Worm (Caenorhabditis elegans) whole organism, mixed stage, embryonic: ENCODE data around the gene C17G10.13.

ENCODE experiments used
- M03D4.4 ChIP-seq: sonication (generic microtip); optimal IDR thresholded peaks from 2 replicates; lab custom pipeline; 2017; ENCODE audit warnings: mild to moderate bottlenecking, missing genetic modification characterization, missing compliant biosample characterization
- bed-3 ChIP-seq: fragments of 200-800 bp; sonication (Bioruptor generic); optimal IDR thresholded peaks from 3 replicates; lab custom pipeline; 2018; ENCODE audit warnings: mild to moderate bottlenecking, missing genetic modification characterization, moderate library complexity, missing compliant biosample characterization
- blmp-1 ChIP-seq: fragments of 150-350 bp; optimal IDR thresholded peaks from 2 replicates; lab custom pipeline; 2014; ENCODE audit warnings: missing biosample characterization, missing genetic modification characterization
- ceh-39 ChIP-seq: fragments of 150-350 bp; optimal IDR thresholded peaks from 2 replicates; lab custom pipeline; 2014; ENCODE audit warnings: missing biosample characterization, missing genetic modification characterization
- ceh-43 ChIP-seq: fragments of 200-800 bp; sonication (Bioruptor generic); optimal IDR thresholded peaks from 2 replicates; lab custom pipeline; 2018; ENCODE audit warnings: mild to moderate bottlenecking, missing genetic modification characterization, moderate library complexity, missing compliant biosample characterization
- ceh-83 ChIP-seq: fragments of 200-800 bp; sonication (Bioruptor generic); optimal IDR thresholded peaks from 2 replicates; lab custom pipeline; 2018; ENCODE audit warnings: mild to moderate bottlenecking, missing genetic modification characterization, missing compliant biosample characterization
- ces-1 ChIP-seq: fragments of 150-350 bp; optimal IDR thresholded peaks from 2 replicates; lab custom pipeline; 2014; ENCODE audit warnings: missing biosample characterization, missing genetic modification reagents, missing genetic modification characterization
- drap-1 ChIP-seq: fragments of 200-800 bp; sonication (Bioruptor generic); optimal IDR thresholded peaks from 3 replicates; lab custom pipeline; 2018; ENCODE audit warnings: mild to moderate bottlenecking, missing genetic modification characterization, missing compliant biosample characterization
- elt-1 ChIP-seq: sonication (generic microtip); optimal IDR thresholded peaks from 2 replicates; lab custom pipeline; 2017; ENCODE audit warnings: missing genetic modification characterization, mild to moderate bottlenecking, missing compliant biosample characterization, antibody characterized with exemption, moderate library complexity, borderline replicate concordance; ENCODE audit not compliant: insufficient read depth
- elt-3 ChIP-seq: fragments of 150-350 bp; optimal IDR thresholded peaks from 2 replicates; lab custom pipeline; 2014; ENCODE audit warnings: missing biosample characterization, missing genetic modification characterization
- flh-1 ChIP-seq: fragments of 200-800 bp; sonication (Bioruptor generic); optimal IDR thresholded peaks from 2 replicates; lab custom pipeline; 2018; ENCODE audit warnings: mild to moderate bottlenecking, missing genetic modification characterization, moderate library complexity, missing compliant biosample characterization
- ham-2 ChIP-seq: fragments of 200-800 bp; sonication (Bioruptor generic); optimal IDR thresholded peaks from 2 replicates; lab custom pipeline; 2018; ENCODE audit warnings: mild to moderate bottlenecking, missing genetic modification characterization, missing compliant biosample characterization
- hlh-1 ChIP-seq: fragments of 150-350 bp; optimal IDR thresholded peaks from 2 replicates; lab custom pipeline; 2014; ENCODE audit warnings: missing biosample characterization, missing genetic modification reagents, missing genetic modification characterization
- lin-13 ChIP-seq: fragments of 150-350 bp; optimal IDR thresholded peaks from 2 replicates; lab custom pipeline; 2014; ENCODE audit warnings: missing biosample characterization, missing genetic modification characterization
- lin-32 ChIP-seq: fragments of 200-800 bp; sonication (Bioruptor generic); optimal IDR thresholded peaks from 2 replicates; lab custom pipeline; 2018; ENCODE audit warnings: mild to moderate bottlenecking, missing genetic modification characterization, missing compliant biosample characterization
- lsy-2 ChIP-seq: fragments of 150-350 bp; optimal IDR thresholded peaks from 2 replicates; lab custom pipeline; 2014; ENCODE audit warnings: missing biosample characterization, missing genetic modification characterization
- mab-5 ChIP-seq: fragments of 150-350 bp; optimal IDR thresholded peaks from 2 replicates; lab custom pipeline; 2014; ENCODE audit warnings: missing biosample characterization, missing genetic modification characterization
- mep-1 ChIP-seq: fragments of 150-350 bp; optimal IDR thresholded peaks from 2 replicates; lab custom pipeline; 2017; ENCODE audit warnings: missing biosample characterization, missing genetic modification reagents, missing genetic modification characterization, inconsistent platforms
- mls-2 ChIP-seq: sonication (generic microtip); optimal IDR thresholded peaks from 2 replicates; lab custom pipeline; 2016; ENCODE audit warnings: mild to moderate bottlenecking, missing genetic modification characterization, moderate library complexity, missing compliant biosample characterization
- nhr-12 ChIP-seq: fragments of 150-350 bp; optimal IDR thresholded peaks from 2 replicates; lab custom pipeline; 2014; ENCODE audit warnings: missing biosample characterization, missing genetic modification characterization
- nhr-2 ChIP-seq: fragments of 150-350 bp; optimal IDR thresholded peaks from 2 replicates; lab custom pipeline; 2014; ENCODE audit warnings: missing biosample characterization, missing genetic modification characterization
- nhr-237 ChIP-seq: fragments of 150-350 bp; optimal IDR thresholded peaks from 2 replicates; lab custom pipeline; 2014; ENCODE audit warnings: missing biosample characterization, missing genetic modification characterization
- nhr-28 ChIP-seq: fragments of 150-350 bp; optimal IDR thresholded peaks from 2 replicates; lab custom pipeline; 2014; ENCODE audit warnings: missing biosample characterization, missing genetic modification characterization
- nhr-76 ChIP-seq: sonication (generic microtip); optimal IDR thresholded peaks from 2 replicates; lab custom pipeline; 2017; ENCODE audit warnings: missing biosample characterization, missing genetic modification characterization
- pha-4 ChIP-seq: fragments of 150-350 bp; optimal IDR thresholded peaks from 2 replicates; lab custom pipeline; 2018; ENCODE audit warnings: missing biosample characterization, missing genetic modification reagents, missing genetic modification characterization
- sem-2 ChIP-seq: fragments of 200-800 bp; sonication (Bioruptor generic); optimal IDR thresholded peaks from 2 replicates; lab custom pipeline; 2018; ENCODE audit warnings: mild to moderate bottlenecking, missing genetic modification characterization, missing compliant biosample characterization
- snpc-4 ChIP-seq: fragments of 150-350 bp; optimal IDR thresholded peaks from 2 replicates; lab custom pipeline; 2014; ENCODE audit warnings: missing biosample characterization, missing genetic modification characterization
- sptf-1 ChIP-seq: sonication (generic microtip); optimal IDR thresholded peaks from 2 replicates; lab custom pipeline; 2017; ENCODE audit warnings: mild to moderate bottlenecking, missing genetic modification characterization, moderate library complexity, missing compliant biosample characterization
- tbx-8 ChIP-seq: fragments of 200-800 bp; sonication (Bioruptor generic); optimal IDR thresholded peaks from 2 replicates; lab custom pipeline; 2018; ENCODE audit warnings: mild to moderate bottlenecking, missing genetic modification characterization, moderate library complexity, missing compliant biosample characterization
- unc-120 ChIP-seq: sonication (generic microtip); optimal IDR thresholded peaks from 2 replicates; lab custom pipeline; 2017; ENCODE audit warnings: missing genetic modification characterization, missing compliant biosample characterization; ENCODE audit not compliant: poor library complexity, severe bottlenecking
- unc-39 ChIP-seq: fragments of 150-350 bp; optimal IDR thresholded peaks from 2 replicates; lab custom pipeline; 2014; ENCODE audit warnings: missing biosample characterization, missing genetic modification characterization
- unc-62 ChIP-seq: fragments of 150-350 bp; optimal IDR thresholded peaks from 2 replicates; lab custom pipeline; 2014; ENCODE audit warnings: missing biosample characterization, missing genetic modification reagents, missing genetic modification characterization
- zip-8 ChIP-seq: fragments of 150-350 bp; optimal IDR thresholded peaks from 2 replicates; lab custom pipeline; 2014; ENCODE audit warnings: missing biosample characterization, missing genetic modification characterization
- ztf-11 ChIP-seq: fragments of 150-350 bp; optimal IDR thresholded peaks from 2 replicates; lab custom pipeline; 2014; ENCODE audit warnings: missing biosample characterization, missing genetic modification characterization

Gene C17G10.13

ce11 chrII:5604441-5604840 is 14.9 kb upstream of the C17G10.13 start:
- TF ChIP-seq mls-2 (no peak), unc-62 (GFP tag; lab: Kevin White, UChicago) (no peak), sptf-1 (tag; lab: Kevin White, UChicago) (no peak)

ce11 chrII:5603194-5603593 is 13.6 kb upstream of the C17G10.13 start, which contains the start of gene C17G10.6:
TSS of gene C17G10.6 (minus strand) at chrII:5603294.
- no peak for TF ChIP-seq tbx-8
- no peak for TF ChIP-seq unc-62 (GFP tag; lab: Kevin White, UChicago)
- no peak for TF ChIP-seq M03D4.4 (tag; lab: Kevin White, UChicago)
- TF ChIP-seq elt-1 = no peak
- TF ChIP-seq blmp-1 = no peak
- no peak for TF ChIP-seq zip-8 (tag; lab: Kevin White, UChicago)
- TF ChIP-seq elt-3 (tag; lab: Kevin White, UChicago) = no peak
- no peak for TF ChIP-seq unc-120
- no peak for TF ChIP-seq ceh-43
- TF ChIP-seq bed-3 (GFP tag; lab: Kevin White, UChicago) = no peak
- TF ChIP-seq mep-1 (tag; lab: Kevin White, UChicago) = no peak
- no peak for TF ChIP-seq nhr-2 (tag; lab: Kevin White, UChicago)
- no peak for TF ChIP-seq mls-2
- TF ChIP-seq nhr-12 (tag; lab: Kevin White, UChicago) = no peak
- TF ChIP-seq ztf-11 (tag; lab: Kevin White, UChicago) = no peak
- TF ChIP-seq, all 35 proteins: peak for 0

DNA sequence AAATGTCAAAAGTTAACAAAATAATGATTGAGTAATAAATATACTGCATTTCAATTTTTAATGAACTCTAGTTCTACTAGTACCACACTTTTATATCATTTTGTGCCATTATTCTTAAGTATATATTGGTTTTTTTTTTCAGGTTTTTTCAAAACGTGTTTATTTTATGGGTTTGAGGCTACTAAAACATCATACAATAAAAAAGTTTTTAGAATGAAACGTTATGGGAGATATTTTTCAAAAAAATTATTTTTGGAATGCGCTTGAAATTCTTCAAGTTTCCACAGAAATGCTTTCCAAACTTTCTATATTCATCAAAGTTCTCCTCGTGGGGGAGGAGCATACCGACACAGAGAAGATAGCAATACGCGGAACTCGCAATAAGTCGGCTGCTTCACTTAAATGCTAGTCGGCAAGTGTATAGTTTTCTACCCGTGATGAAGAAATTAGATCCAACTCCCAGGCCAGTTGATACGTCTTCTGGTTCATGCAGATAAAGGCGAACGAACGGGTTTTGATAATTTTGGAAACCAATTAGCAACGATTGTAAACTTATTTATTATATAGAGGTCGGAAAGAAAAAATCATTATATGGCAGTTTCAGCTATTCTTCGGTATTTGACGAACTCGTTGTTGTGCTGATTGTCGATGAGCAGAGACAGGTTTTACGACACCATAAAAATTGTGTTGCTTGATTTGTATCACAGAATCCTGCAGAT is 9.9 kb upstream of the C17G10.13 start, which contains the start of gene C17G10.10:
C17G10.10 (minus strand) TSS at position 51 of the 719 bp plus-strand sequence.
- TF ChIP-seq pha-4 (tag; lab: Kevin White, UChicago) (peak; percentile 12), unc-39 (tag; lab: Kevin White, UChicago) (no peak)

- TF ChIP-seq nhr-2 (tag; lab: Kevin White, UChicago) = no peak
- no peak for TF ChIP-seq bed-3 (GFP tag; lab: Kevin White, UChicago)
- no peak for TF ChIP-seq ceh-83 (GFP tag; lab: Kevin White, UChicago)
- no peak for TF ChIP-seq lin-13 (tag; lab: Kevin White, UChicago)
- TF ChIP-seq mls-2 = no peak
- TF ChIP-seq ham-2 (GFP tag; lab: Kevin White, UChicago) = no peak
- TF ChIP-seq nhr-28 (tag; lab: Kevin White, UChicago) = no peak
- TF ChIP-seq flh-1 (GFP tag; lab: Kevin White, UChicago) = no peak
- TF ChIP-seq unc-120 = no peak
- no peak for TF ChIP-seq M03D4.4 (tag; lab: Kevin White, UChicago)
- no peak for TF ChIP-seq unc-39 (tag; lab: Kevin White, UChicago)
- no peak for TF ChIP-seq drap-1
- no peak for TF ChIP-seq sem-2 (GFP tag; lab: Kevin White, UChicago)
These were observed 6.7 kb upstream of the C17G10.13 start, which contains the start of gene C17G10.1 for ce11 chrII:5596247-5596646. TSS of gene C17G10.1 (plus strand) at chrII:5596547.

ce11 chrII:5594210-5594764 is 4.7 kb upstream of the C17G10.13 start, which contains the start of gene ttc-4:
TSS of gene ttc-4 (plus strand) at chrII:5594714.
- peak; percentile 39 for TF ChIP-seq ces-1
- peak; percentile 45 for TF ChIP-seq sptf-1 (tag; lab: Kevin White, UChicago)
- TF ChIP-seq nhr-237 (tag; lab: Kevin White, UChicago) = peak; percentile 68
- no peak for TF ChIP-seq tbx-8
- TF ChIP-seq nhr-2 (tag; lab: Kevin White, UChicago) = no peak
- peak; percentile 68 for TF ChIP-seq mep-1 (tag; lab: Kevin White, UChicago)
- TF ChIP-seq blmp-1 = no peak

- TF ChIP-seq unc-62 (GFP tag; lab: Kevin White, UChicago) = peak; percentile 80
- no peak for TF ChIP-seq zip-8 (tag; lab: Kevin White, UChicago)
- no peak for TF ChIP-seq sem-2 (GFP tag; lab: Kevin White, UChicago)
- TF ChIP-seq sptf-1 (tag; lab: Kevin White, UChicago) = no peak
- peak; percentile 2 for TF ChIP-seq nhr-2 (tag; lab: Kevin White, UChicago)
- no peak for TF ChIP-seq elt-3 (tag; lab: Kevin White, UChicago)
- TF ChIP-seq unc-120 = peak; percentile 74
- no peak for TF ChIP-seq ceh-83 (GFP tag; lab: Kevin White, UChicago)
- TF ChIP-seq hlh-1 (tag; lab: Kevin White, UChicago) = peak; percentile 86
- TF ChIP-seq blmp-1 = no peak
- no peak for TF ChIP-seq tbx-8
- no peak for TF ChIP-seq lin-32 (GFP tag; lab: Kevin White, UChicago)
- no peak for TF ChIP-seq ceh-43
- no peak for TF ChIP-seq mab-5 (tag; lab: Kevin White, UChicago)
- no peak for TF ChIP-seq ztf-11 (tag; lab: Kevin White, UChicago)
- peak; percentile 44 for TF ChIP-seq lsy-2
- peak; percentile 45 for TF ChIP-seq ces-1
- TF ChIP-seq bed-3 (GFP tag; lab: Kevin White, UChicago) = no peak
- peak; percentile 87 for TF ChIP-seq mep-1 (tag; lab: Kevin White, UChicago)
- TF ChIP-seq pha-4 (tag; lab: Kevin White, UChicago) = no peak
- TF ChIP-seq mls-2 = no peak
- no peak for TF ChIP-seq M03D4.4 (tag; lab: Kevin White, UChicago)
- peak; percentile 75 for TF ChIP-seq ceh-39 (tag; lab: Kevin White, UChicago)
- TF ChIP-seq flh-1 (GFP tag; lab: Kevin White, UChicago) = no peak
- no peak for TF ChIP-seq snpc-4 (tag; lab: Kevin White, UChicago)
- no peak for TF ChIP-seq nhr-12 (tag; lab: Kevin White, UChicago)
- TF ChIP-seq nhr-76 = no peak
These were observed 3.9 kb upstream of the C17G10.13 start, which contains the start of gene cdc-14 for ce11 chrII:5593377-5593932. TSS of gene cdc-14 (minus strand) at chrII:5593427.
